Fruit fly (Drosophila melanogaster) whole organism, embryonic: Measurements from ENCODE around the gene CG4467.

Experiments used
- CG10209 ChIP-seq: fragments of 200-800 bp; sonication (Bioruptor generic); optimal IDR thresholded peaks from 3 replicates; lab custom pipeline; 2017; ENCODE audit warnings: missing biosample characterization, mild to moderate bottlenecking, missing genetic modification characterization, missing genetic modification reagents
- CG10462 ChIP-seq: fragments of 200-800 bp; sonication (Bioruptor generic); optimal IDR thresholded peaks from 2 replicates; lab custom pipeline; 2016; ENCODE audit warnings: missing biosample characterization, missing genetic modification characterization
- CG10543 ChIP-seq: fragments of 200-800 bp; sonication (Bioruptor generic); optimal IDR thresholded peaks from 3 replicates; lab custom pipeline; 2017; ENCODE audit warnings: missing biosample characterization, mild to moderate bottlenecking, missing genetic modification characterization, moderate library complexity
- CG11085 ChIP-seq: fragments of 200-800 bp; sonication (Bioruptor generic); IDR thresholded peaks from 2 replicates; pipeline ENCODE4 v1.3.6; 2022; ENCODE audit warnings: missing biosample characterization, missing genetic modification characterization
- CG11695 ChIP-seq: fragments of 200-800 bp; sonication (Bioruptor generic); IDR thresholded peaks from 3 replicates; pipeline ENCODE4 v1.3.6; 2022; ENCODE audit warnings: missing biosample characterization, missing genetic modification characterization
- CG12155 ChIP-seq: fragments of 200-800 bp; sonication (Bioruptor generic); optimal IDR thresholded peaks from 3 replicates; lab custom pipeline; 2016; ENCODE audit warnings: missing biosample characterization, missing genetic modification characterization
- CG1233 ChIP-seq: fragments of 200-800 bp; sonication (Bioruptor generic); optimal IDR thresholded peaks from 4 replicates; lab custom pipeline; 2018; ENCODE audit warnings: missing biosample characterization, mild to moderate bottlenecking, missing genetic modification characterization
- CG12391 ChIP-seq: fragments of 200-800 bp; sonication (Bioruptor generic); optimal IDR thresholded peaks from 3 replicates; lab custom pipeline; 2018; ENCODE audit warnings: missing biosample characterization, mild to moderate bottlenecking, missing genetic modification characterization, moderate library complexity
- CG13123 ChIP-seq: fragments of 200-800 bp; sonication (Bioruptor generic); optimal IDR thresholded peaks from 2 replicates; lab custom pipeline; 2016; ENCODE audit warnings: missing biosample characterization, missing genetic modification characterization
- CG14441 ChIP-seq: fragments of 200-800 bp; sonication (Bioruptor generic); IDR thresholded peaks from 2 replicates; pipeline ENCODE4 v1.3.6; 2022; ENCODE audit warnings: missing biosample characterization, missing genetic modification characterization
- CG14710 ChIP-seq: fragments of 200-800 bp; sonication (Bioruptor generic); optimal IDR thresholded peaks from 3 replicates; lab custom pipeline; 2019; ENCODE audit warnings: missing biosample characterization, mild to moderate bottlenecking, missing genetic modification characterization, moderate library complexity
- CG17612 ChIP-seq: fragments of 200-800 bp; sonication (Bioruptor generic); IDR thresholded peaks from 2 replicates; pipeline ENCODE4 v1.3.6; 2022; ENCODE audit warnings: missing biosample characterization, missing genetic modification characterization
- CG2202 ChIP-seq: fragments of 200-800 bp; sonication (Bioruptor generic); optimal IDR thresholded peaks from 2 replicates; lab custom pipeline; 2018; ENCODE audit warnings: missing biosample characterization, mild to moderate bottlenecking, missing genetic modification characterization
- CG3407 ChIP-seq: fragments of 200-800 bp; sonication (Bioruptor generic); optimal IDR thresholded peaks from 2 replicates; lab custom pipeline; 2018; ENCODE audit warnings: missing biosample characterization, mild to moderate bottlenecking, missing genetic modification characterization
- CG34376 ChIP-seq: fragments of 200-800 bp; sonication (Bioruptor generic); optimal IDR thresholded peaks from 2 replicates; lab custom pipeline; 2018; ENCODE audit warnings: missing biosample characterization, mild to moderate bottlenecking, missing genetic modification characterization
- CG3838 ChIP-seq: fragments of 200-800 bp; sonication (Bioruptor generic); optimal IDR thresholded peaks from 3 replicates; lab custom pipeline; 2016; ENCODE audit warnings: missing biosample characterization, missing genetic modification characterization
- CG3847 ChIP-seq: fragments of 200-800 bp; sonication (Bioruptor generic); IDR thresholded peaks from 2 replicates; pipeline ENCODE4 v1.3.6; 2022; ENCODE audit warnings: missing biosample characterization, missing genetic modification characterization
- CG4424 ChIP-seq: fragments of 200-800 bp; sonication (Bioruptor generic); optimal IDR thresholded peaks from 3 replicates; lab custom pipeline; 2016; ENCODE audit warnings: missing biosample characterization, missing genetic modification characterization
- CG4617 ChIP-seq: fragments of 200-800 bp; sonication (Bioruptor generic); optimal IDR thresholded peaks from 3 replicates; lab custom pipeline; 2016; ENCODE audit warnings: missing biosample characterization, missing genetic modification characterization, borderline replicate concordance
- CG6683 ChIP-seq: fragments of 200-800 bp; sonication (Bioruptor generic); optimal IDR thresholded peaks from 2 replicates; lab custom pipeline; 2017; ENCODE audit warnings: missing biosample characterization, mild to moderate bottlenecking, missing genetic modification characterization, missing genetic modification reagents
- CG6813 ChIP-seq: fragments of 200-800 bp; sonication (Bioruptor generic); optimal IDR thresholded peaks from 2 replicates; lab custom pipeline; 2017; ENCODE audit warnings: missing biosample characterization, missing genetic modification characterization, mild to moderate bottlenecking, moderate library complexity, missing genetic modification reagents
- CG7372 ChIP-seq: fragments of 200-800 bp; sonication (Bioruptor generic); IDR thresholded peaks from 2 replicates; pipeline ENCODE4 v1.3.6; 2022; ENCODE audit warnings: missing biosample characterization, missing genetic modification characterization
- CG7786 ChIP-seq: fragments of 200-800 bp; sonication (Bioruptor generic); optimal IDR thresholded peaks from 2 replicates; lab custom pipeline; 2016; ENCODE audit warnings: missing biosample characterization, missing genetic modification characterization
- CG8924 ChIP-seq: fragments of 200-800 bp; optimal IDR thresholded peaks from 3 replicates; lab custom pipeline; 2019; ENCODE audit warnings: missing biosample characterization, mild to moderate bottlenecking, missing genetic modification characterization, moderate library complexity
- CG9437 ChIP-seq: fragments of 200-800 bp; sonication (Bioruptor generic); optimal IDR thresholded peaks from 2 replicates; lab custom pipeline; 2018; ENCODE audit warnings: missing biosample characterization, mild to moderate bottlenecking, missing genetic modification characterization
- CTCF ChIP-seq: fragments of 200-800 bp; sonication (Bioruptor generic); optimal IDR thresholded peaks from 2 replicates; lab custom pipeline; 2017; ENCODE audit warnings: missing biosample characterization, mild to moderate bottlenecking, missing genetic modification characterization, moderate library complexity
- Chrac-16 ChIP-seq: fragments of 200-800 bp; sonication (Bioruptor generic); optimal IDR thresholded peaks from 3 replicates; lab custom pipeline; 2016; ENCODE audit warnings: missing biosample characterization, missing genetic modification characterization
- Dfd ChIP-seq, 2 experiments: fragments of >200 bp; optimal IDR thresholded peaks; 2 replicates each; lab custom pipeline; 2017; ENCODE audit warnings: missing biosample characterization in 2 of 2, missing genetic modification characterization in 2 of 2
- Dip3 ChIP-seq: fragments of 200-800 bp; sonication (Bioruptor generic); optimal IDR thresholded peaks from 3 replicates; lab custom pipeline; 2016; ENCODE audit warnings: missing biosample characterization, missing genetic modification characterization
- Hr51 ChIP-seq, 2 experiments: fragments of 200-800 bp; sonication (Bioruptor generic); optimal IDR thresholded peaks; 2 replicates in 1 of 2; 3 replicates in 1 of 2; lab custom pipeline; 2016 to 2018; ENCODE audit warnings: missing biosample characterization in 2 of 2, missing genetic modification characterization in 2 of 2, mild to moderate bottlenecking in 1 of 2, moderate library complexity in 1 of 2
- Mrtf ChIP-seq: fragments of 200-800 bp; sonication (Bioruptor generic); IDR thresholded peaks from 3 replicates; pipeline ENCODE4 v1.3.6; 2022; ENCODE audit warnings: missing biosample characterization, missing genetic modification characterization
- YL-1 ChIP-seq: fragments of 200-800 bp; sonication (Bioruptor generic); optimal IDR thresholded peaks from 3 replicates; lab custom pipeline; 2017; ENCODE audit warnings: missing biosample characterization, mild to moderate bottlenecking, missing genetic modification characterization
- al ChIP-seq: fragments of 200-800 bp; sonication (Bioruptor generic); IDR thresholded peaks from 2 replicates; pipeline ENCODE4 v1.3.6; 2022; ENCODE audit warnings: missing biosample characterization, missing genetic modification characterization
- az2 ChIP-seq: fragments of 200-800 bp; sonication (Bioruptor generic); optimal IDR thresholded peaks from 3 replicates; lab custom pipeline; 2016; ENCODE audit warnings: missing biosample characterization, missing genetic modification characterization
- br ChIP-seq: fragments of >200 bp; optimal IDR thresholded peaks from 2 replicates; lab custom pipeline; 2017
- crol ChIP-seq: fragments of 200-800 bp; sonication (Bioruptor generic); IDR thresholded peaks from 2 replicates; pipeline ENCODE4 v1.3.6; 2022; ENCODE audit warnings: missing biosample characterization, missing genetic modification characterization
- emc ChIP-seq: fragments of 200-800 bp; sonication (Bioruptor generic); optimal IDR thresholded peaks from 2 replicates; lab custom pipeline; 2016; ENCODE audit warnings: missing biosample characterization, missing genetic modification characterization
- fru ChIP-seq: fragments of >200 bp; optimal IDR thresholded peaks from 2 replicates; lab custom pipeline; 2017
- gro ChIP-seq: fragments of 200-800 bp; sonication (Bioruptor generic); optimal IDR thresholded peaks from 2 replicates; lab custom pipeline; 2016; ENCODE audit warnings: missing biosample characterization, missing genetic modification characterization
- ham ChIP-seq: fragments of 200-800 bp; sonication (Bioruptor generic); IDR thresholded peaks from 2 replicates; pipeline ENCODE4 v1.3.6; 2022; ENCODE audit warnings: missing biosample characterization, missing genetic modification characterization
- her ChIP-seq: fragments of 200-800 bp; sonication (Bioruptor generic); optimal IDR thresholded peaks from 2 replicates; lab custom pipeline; 2016; ENCODE audit warnings: missing biosample characterization, missing genetic modification characterization
- jumu ChIP-seq: fragments of 200-800 bp; sonication (Bioruptor generic); optimal IDR thresholded peaks from 3 replicates; lab custom pipeline; 2016; ENCODE audit warnings: missing biosample characterization, missing genetic modification characterization
- mirr ChIP-seq: fragments of 200-800 bp; sonication (Bioruptor generic); optimal IDR thresholded peaks from 3 replicates; lab custom pipeline; 2018; ENCODE audit warnings: missing biosample characterization, mild to moderate bottlenecking, missing genetic modification characterization
- phol ChIP-seq: fragments of 200-800 bp; sonication (Bioruptor generic); optimal IDR thresholded peaks from 3 replicates; lab custom pipeline; 2018; ENCODE audit warnings: missing biosample characterization, mild to moderate bottlenecking, missing genetic modification characterization, moderate library complexity
- repo ChIP-seq: fragments of 200-800 bp; sonication (Bioruptor generic); optimal IDR thresholded peaks from 2 replicates; lab custom pipeline; 2016; ENCODE audit warnings: missing biosample characterization, missing genetic modification characterization
- seq ChIP-seq: fragments of 200-800 bp; sonication (Bioruptor generic); IDR thresholded peaks from 2 replicates; pipeline ENCODE4 v1.3.6; 2022; ENCODE audit warnings: missing biosample characterization, missing genetic modification characterization
- sna ChIP-seq: fragments of 200-800 bp; sonication (Bioruptor generic); IDR thresholded peaks from 2 replicates; pipeline ENCODE4 v1.3.6; 2022; ENCODE audit warnings: missing biosample characterization, missing genetic modification characterization; ENCODE audit not compliant: partially characterized antibody
- wek ChIP-seq: fragments of 200-800 bp; sonication (Bioruptor generic); optimal IDR thresholded peaks from 3 replicates; lab custom pipeline; 2018; ENCODE audit warnings: missing biosample characterization, mild to moderate bottlenecking, missing genetic modification characterization, moderate library complexity

Gene CG4467

dm6 chr3R:23248853-23249573 lies at the start of gene CG4467 (continued):
- TF ChIP-seq CG6683 (GFP tag; lab: Kevin White, UChicago) (no peak), CG17612 (GFP tag; lab: Robert Waterston, UW) (no peak), CG12155 (GFP tag; lab: Kevin White, UChicago) (no peak), CG13123 (GFP tag; lab: Kevin White, UChicago) (no peak), crol (GFP tag; lab: Robert Waterston, UW) (peak; percentile 61; the same call in 1 of the 2 replicates), mirr (GFP tag; lab: Kevin White, UChicago) (peak; percentile 59), phol (tag; lab: Kevin White, UChicago) (no peak), CG6813 (GFP tag; lab: Kevin White, UChicago) (no peak), CG8924 (tag; lab: Kevin White, UChicago) (peak; percentile 9)
- TF ChIP-seq, all 482 proteins: peak for 51

dm6 chr3R:23297132-23297862 lies 48.6 kb upstream of the CG4467 start:
- TF ChIP-seq repo (no peak), CG3838 (no peak), wek (peak; percentile 26), CG11085 (GFP tag; lab: Robert Waterston, UW) (no peak), her (no peak), az2 (GFP tag; lab: Kevin White, UChicago) (peak; percentile 21), fru (lab: Kevin White, UChicago) (no peak), Hr51 (GFP tag; optimal IDR thresholded peaks at IDR 0.05; lab: Kevin White, UChicago) (no peak), CG7372 (no peak), CG2202 (tag; lab: Kevin White, UChicago) (no peak), CG3847 (no peak), CG12155 (GFP tag; lab: Kevin White, UChicago) (no peak), CG11695 (GFP tag; lab: Robert Waterston, UW) (0 out of 3 replicates have a peak, but pooled peaks have one; percentile 11), sna (GFP tag; lab: Robert Waterston, UW) (no peak), CG14710 (tag; lab: Kevin White, UChicago) (peak; percentile 52), CG34376 (GFP tag; lab: Kevin White, UChicago) (peak; percentile 40), ham (GFP tag; lab: Robert Waterston, UW) (no peak), CG7786 (no peak), br (lab: Kevin White, UChicago) (no peak), CG4424 (GFP tag; lab: Kevin White, UChicago) (peak; percentile 45), jumu (GFP tag; lab: Kevin White, UChicago) (no peak), CG4617 (GFP tag; lab: Kevin White, UChicago) (no peak), CG3407 (GFP tag; lab: Kevin White, UChicago) (no peak), Chrac-16 (peak; percentile 37), CG10543 (no peak), seq (peak; percentile 44; the same call in 1 of the 2 replicates), emc (GFP tag; lab: Kevin White, UChicago) (no peak), Mrtf (GFP tag; lab: Robert Waterston, UW) (no peak), CG12391 (tag; lab: Kevin White, UChicago) (peak; percentile 51), CG10209 (GFP tag; lab: Kevin White, UChicago) (peak; percentile 13), CG10462 (GFP tag; lab: Kevin White, UChicago) (no peak), CG1233 (GFP tag; lab: Kevin White, UChicago) (peak; percentile 9), gro (GFP tag; lab: Kevin White, UChicago) (no peak), CTCF (no peak), CG9437 (GFP tag; lab: Kevin White, UChicago) (no peak), CG14441 (GFP tag; lab: Robert Waterston, UW) (no peak), YL-1 (GFP tag; lab: Kevin White, UChicago) (no peak), Dfd (GFP tag; optimal IDR thresholded peaks at IDR 0.05; lab: Kevin White, UChicago) (no peak), Dip3 (GFP tag; lab: Kevin White, UChicago) (no peak), al (GFP tag; lab: Robert Waterston, UW) (no peak)
